Worm (Caenorhabditis elegans) whole organism, late embryonic: ENCODE data around the gene F52G2.3.

Experiments
- ets-4 ChIP-seq: sonication (generic microtip); optimal IDR thresholded peaks from 2 replicates; lab custom pipeline; 2016; ENCODE audit warnings: missing genetic modification characterization, missing compliant biosample characterization
- gmeb-2 ChIP-seq: sonication (generic microtip); optimal IDR thresholded peaks from 2 replicates; lab custom pipeline; 2016; ENCODE audit warnings: missing genetic modification characterization, inconsistent platforms, missing compliant biosample characterization
- hlh-6 ChIP-seq: sonication (generic microtip); optimal IDR thresholded peaks from 2 replicates; lab custom pipeline; 2016; ENCODE audit warnings: missing genotype, missing genetic modification characterization, missing compliant biosample characterization
- mec-3 ChIP-seq: sonication (generic microtip); optimal IDR thresholded peaks from 2 replicates; lab custom pipeline; 2016; ENCODE audit warnings: borderline replicate concordance, missing genetic modification characterization, missing compliant biosample characterization
- nfya-1 ChIP-seq: sonication (generic microtip); optimal IDR thresholded peaks from 2 replicates; lab custom pipeline; 2017; ENCODE audit warnings: missing genetic modification characterization, mild to moderate bottlenecking, missing compliant biosample characterization, antibody characterized with exemption, moderate library complexity
- nhr-11 ChIP-seq: fragments of 150-350 bp; optimal IDR thresholded peaks from 2 replicates; lab custom pipeline; 2014; ENCODE audit warnings: missing biosample characterization, missing genetic modification characterization
- odd-2 ChIP-seq: sonication (generic microtip); optimal IDR thresholded peaks from 2 replicates; lab custom pipeline; 2017; ENCODE audit warnings: antibody characterized with exemption, mild to moderate bottlenecking, missing genetic modification characterization, missing compliant biosample characterization
- sox-4 ChIP-seq: sonication (generic microtip); optimal IDR thresholded peaks from 2 replicates; lab custom pipeline; 2017; ENCODE audit warnings: mild to moderate bottlenecking, missing genetic modification characterization, inconsistent platforms, missing compliant biosample characterization
- unc-86 ChIP-seq: sonication (generic microtip); optimal IDR thresholded peaks from 2 replicates; lab custom pipeline; 2016; ENCODE audit warnings: missing genetic modification characterization, missing compliant biosample characterization

DNA sequence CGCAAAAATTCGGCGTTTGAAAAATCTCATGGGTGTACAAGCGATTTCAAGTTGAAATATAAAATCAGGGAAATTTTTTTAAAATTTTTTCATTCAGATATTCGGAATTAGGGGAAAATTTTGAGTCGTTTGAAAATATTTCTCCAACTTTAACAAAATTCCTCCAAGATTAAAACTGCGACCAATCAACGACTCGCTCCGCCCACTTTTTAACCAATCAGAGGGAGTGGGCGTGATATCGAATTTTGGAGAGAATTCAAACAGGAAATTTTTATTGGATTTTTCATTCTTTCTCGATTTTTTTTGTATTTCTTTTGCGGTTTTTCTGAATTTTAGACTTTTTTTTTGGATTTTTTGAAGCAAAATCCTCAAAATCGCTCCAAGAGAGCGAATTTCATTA is 22.8 kb downstream of the F52G2.3 start:
- TF ChIP-seq nhr-11: no peak
- no peak for TF ChIP-seq ets-4
- TF ChIP-seq sox-4: no peak
- TF ChIP-seq mec-3: no peak
- peak; percentile 90 for TF ChIP-seq nfya-1 (tag; lab: Kevin White, UChicago)
- TF ChIP-seq hlh-6 (tag; lab: Kevin White, UChicago): no peak
- no peak for TF ChIP-seq gmeb-2 (tag; lab: Kevin White, UChicago)
- TF ChIP-seq unc-86: no peak
- no peak for TF ChIP-seq odd-2 (tag; lab: Kevin White, UChicago)
